Worm (Caenorhabditis elegans) whole organism, L4/young adult: ENCODE measurements around the gene T10H10.2.

Source experiments
- W03F9.2 ChIP-seq: fragments of 150-350 bp; optimal IDR thresholded peaks from 2 replicates; lab custom pipeline; 2014; ENCODE audit warnings: missing biosample characterization, missing genetic modification characterization
- him-1 ChIP-seq: sonication (generic microtip); optimal IDR thresholded peaks from 2 replicates; lab custom pipeline; 2016; ENCODE audit warnings: missing genotype, missing genetic modification reagents, missing genetic modification characterization, missing compliant biosample characterization

DNA sequence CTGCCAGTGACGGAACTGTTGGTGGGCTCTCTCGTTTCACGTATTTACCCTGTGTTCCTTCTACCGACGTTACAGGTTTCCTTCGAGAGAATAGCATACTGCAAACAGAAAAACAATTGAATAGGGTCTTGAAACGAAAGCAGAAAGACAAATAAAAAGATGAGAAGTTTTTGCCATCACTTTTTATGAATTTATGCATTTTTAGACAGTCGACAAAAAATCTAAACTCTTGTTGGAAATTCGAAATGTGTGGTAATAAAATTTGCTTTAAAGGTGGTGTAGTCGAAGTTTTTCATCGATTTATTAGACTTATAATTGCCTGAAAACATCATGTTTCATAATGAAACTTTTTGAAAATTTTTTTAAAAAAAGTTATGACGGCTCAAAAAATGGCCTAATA, 7.5 kb upstream of the T10H10.2 start, which contains the start of gene sav-1:
- no peak for TF ChIP-seq W03F9.2 (tag; lab: Kevin White, UChicago)
- no peak for TF ChIP-seq him-1 (tag; lab: Kevin White, UChicago)
